Fruit fly (Drosophila melanogaster): ENCODE data around the gene CG10132.

CG10132 gene

DNA sequence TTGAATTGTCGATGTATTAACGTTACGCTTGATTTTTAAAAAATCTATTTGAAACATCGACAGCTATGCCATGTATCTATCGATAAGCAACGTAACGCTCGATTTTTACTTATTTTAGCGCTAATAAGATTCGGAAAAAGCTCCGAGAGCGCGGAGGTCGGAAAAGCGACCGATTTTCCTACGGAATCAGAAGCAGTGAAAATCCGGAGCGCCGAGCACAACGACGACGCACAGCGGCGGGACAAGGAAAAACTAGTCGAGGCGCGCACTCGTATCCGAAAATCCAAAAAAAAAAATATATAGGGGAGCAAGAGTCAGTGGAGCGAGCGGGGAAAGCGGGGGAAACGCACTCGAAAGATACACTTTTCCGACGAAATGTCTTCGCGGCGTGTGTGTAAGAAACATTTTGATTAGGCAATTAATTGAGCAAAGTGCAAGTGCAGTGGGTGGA is at the start of gene CG10132:
Gene CG10132, plus strand, starts transcription at position 189 of the 451 bp plus-strand sequence.
- TF ChIP-seq Lpt (GFP tag; optimal IDR thresholded peaks at IDR 0.05) (peak; percentile 7), vri (GFP tag; optimal IDR thresholded peaks at IDR 0.05) (no peak)

dm6 chr2L:19469090-19469489 is 49.5 kb upstream of the CG10132 start:
- TF ChIP-seq svp (GFP tag) (peak; percentile 99), CG15336 (GFP tag; IDR thresholded peaks at IDR 0.05) (no peak), vri (GFP tag; optimal IDR thresholded peaks at IDR 0.05) (peak; percentile 34), CG32006 (GFP tag; optimal IDR thresholded peaks at IDR 0.05) (no peak), CG9139 (GFP tag; optimal IDR thresholded peaks at IDR 0.05) (no peak), cyc (GFP tag; optimal IDR thresholded peaks at IDR 0.05) (no peak)

DNA sequence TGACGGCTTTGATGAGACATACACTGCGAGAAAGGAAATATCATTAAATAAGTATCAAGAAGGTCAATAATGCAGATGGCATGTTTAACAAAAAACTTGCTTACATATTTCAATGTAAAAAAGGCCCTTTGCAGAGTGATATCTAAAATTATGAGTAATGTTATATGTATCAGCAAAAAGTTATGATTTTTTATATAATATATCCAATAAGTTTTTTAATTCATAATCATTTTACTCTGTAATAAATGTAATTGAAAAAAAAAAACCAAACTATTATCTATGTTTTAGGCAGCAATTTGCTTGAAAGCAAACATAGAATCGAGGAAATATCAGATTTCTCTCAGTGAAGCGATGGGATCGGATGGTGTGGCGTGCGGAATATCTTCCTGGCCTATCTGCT is 48.9 kb upstream of the CG10132 start:
- TF ChIP-seq achi (GFP tag; optimal IDR thresholded peaks at IDR 0.05) (peak; percentile 16), eg (GFP tag; IDR thresholded peaks at IDR 0.05) (no peak), CG10631 (GFP tag; optimal IDR thresholded peaks at IDR 0.05) (peak; percentile 14), acj6 (GFP tag; optimal IDR thresholded peaks at IDR 0.05) (peak; percentile 0)

DNA sequence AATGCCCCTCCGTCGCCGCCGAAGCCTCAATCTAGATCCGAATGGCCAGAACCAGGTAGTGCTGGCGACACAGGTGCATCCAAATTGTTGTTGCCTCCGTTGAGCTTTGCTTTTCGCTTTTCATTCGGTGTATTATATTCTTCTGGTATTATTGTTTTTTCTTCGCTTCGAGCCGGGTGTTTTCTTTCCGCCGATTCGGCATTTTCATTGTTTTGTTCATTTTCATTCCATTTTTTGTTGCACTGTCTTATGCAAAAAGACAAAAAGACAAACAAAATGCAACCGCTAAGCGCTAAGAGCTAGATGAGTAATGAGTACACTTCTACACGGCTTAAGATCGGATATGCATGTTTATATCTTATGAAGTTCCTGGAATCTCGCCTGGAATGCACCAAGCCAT is 46.4 kb upstream of the CG10132 start:
- TF ChIP-seq CG32006 (GFP tag; optimal IDR thresholded peaks at IDR 0.05) (no peak), achi (GFP tag; optimal IDR thresholded peaks at IDR 0.05) (no peak), Eip78C (GFP tag) (no peak), Met (GFP tag; optimal IDR thresholded peaks at IDR 0.05) (no peak), Hr4 (GFP tag; optimal IDR thresholded peaks at IDR 0.05) (no peak), Sox15 (GFP tag; optimal IDR thresholded peaks at IDR 0.05) (no peak), dsx (GFP tag; optimal IDR thresholded peaks at IDR 0.05; ENCODE audit: poor library complexity, severe bottlenecking) (no peak), CG3032 (tag; optimal IDR thresholded peaks at IDR 0.05) (no peak)

DNA sequence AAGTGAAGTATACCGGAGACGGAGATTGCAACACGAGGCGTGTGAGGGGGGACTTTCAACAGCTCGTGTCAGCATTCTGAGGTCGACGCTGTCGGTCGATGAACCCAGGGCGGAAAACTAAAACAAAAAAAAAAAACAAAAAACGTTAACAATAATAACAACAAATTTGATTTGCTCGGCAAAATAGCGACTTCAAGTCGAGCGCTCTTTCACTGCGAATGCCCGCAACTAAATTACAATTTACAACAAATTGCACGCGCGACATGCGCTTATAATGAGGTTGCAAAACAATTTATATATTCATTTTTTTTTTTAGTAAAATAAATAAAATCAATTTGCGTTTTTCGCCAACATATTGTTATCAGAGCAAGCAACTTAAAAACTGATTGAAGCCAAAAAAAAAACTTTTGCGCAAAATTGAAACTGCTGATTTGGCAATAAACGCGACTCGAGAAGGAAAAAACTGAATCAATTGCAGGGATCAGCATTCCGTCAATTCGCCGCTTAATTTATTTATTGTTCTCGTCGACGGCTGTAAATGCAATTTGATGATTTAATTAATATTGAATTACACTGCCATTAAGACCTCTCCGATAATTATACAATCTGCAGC is 45.1 kb upstream of the CG10132 start:
- TF ChIP-seq CG31627 (GFP tag; optimal IDR thresholded peaks at IDR 0.05) (no peak), Hr39 (GFP tag; optimal IDR thresholded peaks at IDR 0.05) (no peak), CG8632 (GFP tag; optimal IDR thresholded peaks at IDR 0.05) (no peak), svp (GFP tag) (peak; percentile 59)

- no peak for TF ChIP-seq Hr4 (GFP tag; optimal IDR thresholded peaks at IDR 0.05)
- peak; percentile 45 for TF ChIP-seq svp (GFP tag)
- TF ChIP-seq Smox (GFP tag; optimal IDR thresholded peaks at IDR 0.05), result no peak
These were observed 39.2 kb upstream of the CG10132 start for dm6 chr2L:19479249-19479984.

DNA sequence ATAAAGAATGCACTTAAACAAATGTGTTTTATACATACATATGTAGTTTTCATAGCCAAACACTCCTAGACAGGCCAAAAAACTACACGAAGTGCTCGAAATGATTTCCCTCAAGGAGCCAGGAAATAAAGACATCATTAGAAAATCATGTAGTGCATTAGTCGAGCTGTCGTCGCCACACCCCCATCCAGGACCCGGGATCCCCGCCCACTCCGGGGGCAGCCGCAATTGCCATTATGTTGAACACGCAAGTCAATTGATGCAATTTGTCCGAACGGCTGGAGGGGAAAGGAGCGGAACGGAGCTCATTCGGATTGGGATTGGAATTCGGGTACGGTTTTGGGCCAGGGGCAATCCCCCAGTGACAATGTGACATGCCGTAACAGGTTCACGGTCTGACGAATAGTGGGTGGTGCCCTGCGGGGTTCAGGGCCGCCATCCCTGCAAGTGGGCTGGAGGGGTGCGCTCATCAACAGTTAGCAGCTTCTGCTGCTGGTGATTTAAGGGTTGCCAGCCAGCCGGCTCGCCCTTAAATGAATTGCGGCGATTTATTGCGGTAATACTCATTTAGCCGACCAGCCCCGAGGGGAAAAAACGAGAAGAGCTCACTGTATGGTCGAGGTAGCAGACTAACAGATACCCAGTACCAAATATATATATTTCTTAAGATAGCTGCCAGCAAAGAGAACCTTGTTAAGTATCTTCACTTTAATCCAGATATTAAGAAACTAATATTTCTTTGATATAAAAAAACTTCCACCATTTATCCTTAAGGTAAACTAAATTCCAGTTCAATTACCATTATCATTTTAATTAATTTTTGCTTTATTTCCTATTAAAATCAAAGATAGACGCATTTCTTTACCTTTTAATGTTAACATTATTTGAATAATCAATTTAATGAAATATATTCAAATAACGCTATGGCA is 38.0 kb upstream of the CG10132 start:
- TF ChIP-seq Sox15 (GFP tag; optimal IDR thresholded peaks at IDR 0.05) (no peak), svp (GFP tag) (peak; percentile 23)

dm6 chr2L:19484539-19484938 is 34.1 kb upstream of the CG10132 start, which contains the start of the genes CG10195 and CG13084:
CG10195 (minus strand) TSS chr2L:19484705.
CG13084 (plus strand) TSS chr2L:19484930.
- no peak for TF ChIP-seq net (GFP tag; optimal IDR thresholded peaks at IDR 0.05)
- no peak for TF ChIP-seq CG16779 (tag; optimal IDR thresholded peaks at IDR 0.05)
- TF ChIP-seq vri (GFP tag; optimal IDR thresholded peaks at IDR 0.05), result no peak
- no peak for TF ChIP-seq CG6163 (GFP tag; IDR thresholded peaks at IDR 0.05)
- no peak for TF ChIP-seq Hr38 (GFP tag; optimal IDR thresholded peaks at IDR 0.05)
- no peak for TF ChIP-seq Smox (GFP tag; optimal IDR thresholded peaks at IDR 0.05)
- no peak for TF ChIP-seq Sox102F (GFP tag; optimal IDR thresholded peaks at IDR 0.05)
- no peak for TF ChIP-seq Met (GFP tag; optimal IDR thresholded peaks at IDR 0.05)
- TF ChIP-seq Hr4 (GFP tag; optimal IDR thresholded peaks at IDR 0.05), result no peak
- no peak for TF ChIP-seq Blimp-1 (GFP tag; optimal IDR thresholded peaks at IDR 0.05)
- TF ChIP-seq CG4318 (GFP tag; optimal IDR thresholded peaks at IDR 0.05), result no peak
- TF ChIP-seq CG6276 (GFP tag; optimal IDR thresholded peaks at IDR 0.05), result no peak
- no peak for TF ChIP-seq Ets21C (GFP tag; optimal IDR thresholded peaks at IDR 0.05)
- TF ChIP-seq Sox14 (GFP tag; optimal IDR thresholded peaks at IDR 0.05), result no peak
